Worm (Caenorhabditis elegans): ENCODE results near the gene C54G7.1.

The C54G7.1 gene

DNA sequence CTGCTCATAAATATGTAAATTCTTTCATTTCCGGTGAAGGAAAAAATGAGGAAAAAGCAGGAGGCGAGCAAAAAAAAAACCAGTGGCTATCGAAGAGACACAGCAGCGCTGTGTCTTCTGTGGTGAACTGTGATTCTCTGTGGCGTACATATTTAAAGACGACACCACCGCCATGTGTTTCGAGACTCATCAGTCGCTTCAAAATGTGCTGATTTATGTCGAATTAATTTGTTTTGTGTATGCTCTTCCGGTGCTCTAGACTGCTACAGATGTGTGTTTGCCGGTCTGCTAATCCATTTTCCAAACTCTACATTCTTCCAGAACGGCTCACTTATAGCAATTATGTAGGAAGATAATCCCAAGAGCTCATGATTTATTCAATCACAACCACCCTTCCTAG, 21.7 kb downstream of the C54G7.1 start:
- no peak for TF ChIP-seq nhr-21 (tag; optimal IDR thresholded peaks at IDR 0.05)
- TF ChIP-seq F13H6.1 (tag; optimal IDR thresholded peaks at IDR 0.05), result no peak
- no peak for TF ChIP-seq R02D3.7 (tag; optimal IDR thresholded peaks at IDR 0.05)
- TF ChIP-seq alr-1 (tag; optimal IDR thresholded peaks at IDR 0.05), result no peak
- TF ChIP-seq egl-27 (tag; optimal IDR thresholded peaks at IDR 0.05), result no peak
- no peak for TF ChIP-seq fos-1 (tag; optimal IDR thresholded peaks at IDR 0.05)
- TF ChIP-seq ceh-82 (tag; optimal IDR thresholded peaks at IDR 0.05), result no peak

DNA sequence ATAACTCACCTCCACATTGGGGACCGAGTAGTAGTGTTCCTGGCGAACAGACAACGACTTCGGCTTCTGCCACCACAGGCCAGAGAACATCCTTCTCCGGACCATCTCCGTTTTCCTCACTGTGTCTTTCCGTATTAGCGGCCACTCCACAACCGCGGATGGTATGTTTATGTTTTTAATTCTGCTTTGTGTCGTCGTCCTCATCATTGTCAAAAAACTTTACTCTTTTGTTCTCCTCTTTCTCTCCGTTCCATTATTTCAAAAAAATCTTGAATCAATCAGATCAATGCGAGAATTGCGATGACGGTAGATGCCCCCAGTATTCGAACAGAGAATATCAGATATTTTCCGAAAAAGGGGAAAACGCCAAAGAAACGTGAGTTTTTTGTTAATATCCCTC, 23.7 kb downstream of the C54G7.1 start, which contains the start of gene mec-2:
TSS of gene mec-2 (plus strand) at position 301 of the 400 bp plus-strand sequence.
- TF ChIP-seq blmp-1 (tag; optimal IDR thresholded peaks at IDR 0.05; ENCODE audit: insufficient read depth) (no peak), lin-39 (tag; optimal IDR thresholded peaks at IDR 0.05) (no peak), nhr-77 (tag; optimal IDR thresholded peaks at IDR 0.05) (no peak), zag-1 (tag; optimal IDR thresholded peaks at IDR 0.05) (no peak), Y55F3AM.14 (GFP tag; optimal IDR thresholded peaks at IDR 0.05) (no peak), sma-9 (GFP tag; optimal IDR thresholded peaks at IDR 0.05) (no peak), sma-9 (tag; optimal IDR thresholded peaks at IDR 0.05) (no peak), mbf-1 (tag; optimal IDR thresholded peaks at IDR 0.05) (no peak), F13H6.1 (tag; optimal IDR thresholded peaks at IDR 0.05) (no peak), peb-1 (tag; optimal IDR thresholded peaks at IDR 0.05) (no peak), crh-2 (tag; optimal IDR thresholded peaks at IDR 0.05) (no peak), nhr-21 (tag; optimal IDR thresholded peaks at IDR 0.05) (no peak), lin-13 (GFP tag; optimal IDR thresholded peaks at IDR 0.05) (no peak), unc-62 (GFP tag; optimal IDR thresholded peaks at IDR 0.05) (no peak), alr-1 (tag; optimal IDR thresholded peaks at IDR 0.05) (no peak), nhr-129 (tag; optimal IDR thresholded peaks at IDR 0.05) (no peak), mdl-1 (tag; optimal IDR thresholded peaks at IDR 0.05) (no peak)

DNA sequence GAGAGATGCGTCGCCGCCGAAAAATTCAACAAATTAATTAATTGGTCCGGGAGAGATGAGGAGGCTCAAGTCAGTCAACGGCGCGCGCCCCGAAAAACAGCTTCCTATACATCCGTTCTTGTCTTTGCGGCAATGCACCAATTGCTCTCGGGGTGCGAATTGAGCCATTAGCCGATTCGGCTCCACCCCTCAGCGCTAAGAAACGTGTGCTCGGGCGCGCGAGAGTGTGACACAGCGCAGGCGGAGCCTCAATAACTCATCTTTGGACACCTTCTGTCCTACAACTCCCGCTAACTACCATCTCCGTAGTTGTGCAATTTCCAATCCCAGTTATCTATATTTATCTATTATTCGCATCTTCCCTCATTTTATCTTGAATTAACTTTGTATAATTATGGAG, 28.9 kb downstream of the C54G7.1 start:
- TF ChIP-seq ceh-82 (tag; optimal IDR thresholded peaks at IDR 0.05) (no peak), nhr-237 (tag; optimal IDR thresholded peaks at IDR 0.05) (no peak), sem-4 (tag; optimal IDR thresholded peaks at IDR 0.05) (no peak), snpc-4 (tag; optimal IDR thresholded peaks at IDR 0.05) (no peak), aly-2 (tag; optimal IDR thresholded peaks at IDR 0.05) (no peak), blmp-1 (tag; optimal IDR thresholded peaks at IDR 0.05; ENCODE audit: insufficient read depth) (no peak), ceh-16 (tag; optimal IDR thresholded peaks at IDR 0.05) (no peak), nhr-23 (tag; optimal IDR thresholded peaks at IDR 0.05) (no peak), ztf-11 (tag; optimal IDR thresholded peaks at IDR 0.05) (no peak), lsy-2 (tag; optimal IDR thresholded peaks at IDR 0.05) (no peak), mbf-1 (tag; optimal IDR thresholded peaks at IDR 0.05) (no peak), mab-5 (tag; optimal IDR thresholded peaks at IDR 0.05) (no peak), mdl-1 (tag; optimal IDR thresholded peaks at IDR 0.05) (no peak)

DNA sequence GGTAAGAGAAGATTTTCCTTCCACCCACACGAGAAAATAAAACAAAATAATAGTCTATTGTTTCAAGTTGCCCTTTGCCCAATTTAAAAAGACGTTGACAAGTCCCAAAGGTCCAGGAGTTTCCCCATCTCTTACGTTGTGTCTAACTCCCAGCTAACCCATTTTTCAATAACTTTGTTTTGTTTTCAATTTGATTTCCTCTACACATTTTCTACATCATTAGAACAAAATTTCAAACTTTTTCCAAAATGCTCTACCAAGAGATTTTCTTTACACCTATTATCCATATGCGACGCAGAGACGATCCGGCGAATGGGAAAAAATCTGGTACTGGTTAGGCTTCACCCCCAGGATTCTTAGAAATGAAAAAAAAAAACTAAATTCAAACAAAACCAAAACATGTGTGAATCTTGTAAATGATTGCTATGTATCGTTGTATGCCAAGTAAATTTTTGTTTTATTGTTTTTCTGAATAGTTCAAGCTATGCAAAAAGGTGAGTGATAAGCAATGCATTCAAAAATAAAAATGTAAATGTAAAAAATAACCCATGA, 36.0 kb downstream of the C54G7.1 start:
- TF ChIP-seq elt-3 (tag; optimal IDR thresholded peaks at IDR 0.05) (no peak), sma-3 (GFP tag; optimal IDR thresholded peaks at IDR 0.05) (no peak), C34F6.9 (tag; optimal IDR thresholded peaks at IDR 0.05) (no peak), nhr-10 (tag; optimal IDR thresholded peaks at IDR 0.05) (no peak), F13H6.1 (tag; optimal IDR thresholded peaks at IDR 0.05) (no peak), sem-4 (tag; optimal IDR thresholded peaks at IDR 0.05) (no peak), egl-27 (tag; optimal IDR thresholded peaks at IDR 0.05) (no peak), nhr-237 (tag; optimal IDR thresholded peaks at IDR 0.05) (no peak), nhr-21 (tag; optimal IDR thresholded peaks at IDR 0.05) (no peak), nhr-129 (tag; optimal IDR thresholded peaks at IDR 0.05) (no peak), snpc-4 (tag; optimal IDR thresholded peaks at IDR 0.05) (no peak), nhr-6 (tag; optimal IDR thresholded peaks at IDR 0.05) (no peak), sma-9 (GFP tag; optimal IDR thresholded peaks at IDR 0.05) (no peak), sma-9 (tag; optimal IDR thresholded peaks at IDR 0.05) (no peak), aly-2 (tag; optimal IDR thresholded peaks at IDR 0.05) (no peak), ztf-4 (tag; optimal IDR thresholded peaks at IDR 0.05) (no peak), blmp-1 (tag; optimal IDR thresholded peaks at IDR 0.05; ENCODE audit: insufficient read depth) (no peak), gmeb-1 (tag; optimal IDR thresholded peaks at IDR 0.05) (no peak), ceh-16 (tag; optimal IDR thresholded peaks at IDR 0.05) (no peak), ztf-1 (GFP tag; conservative IDR thresholded peaks at IDR 0.05) (no peak)

All from whole organism, L2 larva.